Worm (Caenorhabditis elegans): Measurements from ENCODE around the gene rpl-36.

rpl-36 gene

DNA sequence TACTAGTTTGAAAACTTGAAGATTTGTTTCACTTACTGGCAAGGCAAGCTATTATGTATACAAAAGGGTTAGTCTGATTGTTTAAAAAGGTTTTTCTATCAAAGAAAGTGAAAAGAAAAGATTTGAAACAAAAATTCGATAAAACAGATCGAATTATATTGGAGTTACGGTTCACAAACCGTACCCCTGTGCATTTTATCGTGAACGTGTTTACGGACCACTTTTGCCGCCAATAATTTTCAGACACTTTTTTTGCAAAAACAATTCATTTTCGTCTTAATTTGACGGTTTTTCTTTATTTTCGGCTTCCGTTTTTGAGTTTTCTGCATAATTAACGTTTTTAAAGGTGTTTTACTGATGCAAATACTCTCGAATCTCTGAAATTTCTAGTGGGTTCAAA lies 14.8 kb upstream of the rpl-36 start:
- TF ChIP-seq hmg-1.2 (GFP tag; IDR thresholded peaks at IDR 0.05) (peak; percentile 10; the same call in 1 of the 2 replicates), snpc-3.4 (tag; optimal IDR thresholded peaks at IDR 0.05) (peak; percentile 44), efl-1 (GFP tag; optimal IDR thresholded peaks at IDR 0.05) (peak; percentile 70), mel-28 (tag; optimal IDR thresholded peaks at IDR 0.05; ENCODE audit: borderline replicate concordance) (no peak), lsl-1 (GFP tag; optimal IDR thresholded peaks at IDR 0.05) (peak; percentile 80), fkh-3 (tag; optimal IDR thresholded peaks at IDR 0.05) (no peak), ceh-91 (GFP tag; IDR thresholded peaks at IDR 0.05) (peak; percentile 34; the same call in 1 of the 2 replicates), ZK185.1 (tag; optimal IDR thresholded peaks at IDR 0.05; ENCODE audit: poor library complexity, severe bottlenecking) (no peak), him-1 (tag; optimal IDR thresholded peaks at IDR 0.05) (no peak), nhr-120 (GFP tag; IDR thresholded peaks at IDR 0.05) (no peak), F33H1.4 (GFP tag; IDR thresholded peaks at IDR 0.05) (peak; percentile 36; the same call in 1 of the 2 replicates), ceh-79 (tag; optimal IDR thresholded peaks at IDR 0.05) (no peak), egl-18 (GFP tag; IDR thresholded peaks at IDR 0.05) (no peak), hlh-12 (tag; optimal IDR thresholded peaks at IDR 0.05) (no peak), nfya-1 (tag; optimal IDR thresholded peaks at IDR 0.05; ENCODE audit: borderline replicate concordance, insufficient read depth) (no peak)

DNA sequence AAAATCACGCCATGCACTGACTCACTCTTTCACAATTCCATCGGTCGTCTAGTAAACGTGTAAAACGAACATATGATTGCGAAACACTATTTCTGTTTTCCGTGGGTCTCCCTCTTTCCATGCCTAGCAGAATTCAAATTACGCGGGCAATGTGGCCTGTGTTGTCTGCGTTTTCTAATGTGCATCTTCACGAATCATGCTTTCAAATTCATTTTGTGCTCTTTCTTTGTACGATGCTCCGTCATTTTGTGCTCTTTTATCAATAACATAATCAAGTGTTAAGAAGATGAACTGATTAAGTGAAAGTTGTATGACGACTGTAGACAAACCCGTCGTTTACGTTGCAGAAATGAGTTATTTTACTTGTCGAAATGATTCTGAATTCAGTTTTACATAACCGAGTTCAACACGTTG lies 14.2 kb upstream of the rpl-36 start:
- no peak for TF ChIP-seq ceh-58 (GFP tag; IDR thresholded peaks at IDR 0.05)
- TF ChIP-seq C06A6.2 (GFP tag; conservative IDR thresholded peaks at IDR 0.05), result no peak
- TF ChIP-seq ztf-6 (GFP tag; IDR thresholded peaks at IDR 0.05), result no peak
- no peak for TF ChIP-seq rpc-1 (optimal IDR thresholded peaks at IDR 0.05)
- TF ChIP-seq rpc-1 (tag; optimal IDR thresholded peaks at IDR 0.05), result no peak
- TF ChIP-seq tbx-9 (tag; optimal IDR thresholded peaks at IDR 0.05; ENCODE audit: borderline replicate concordance), result no peak
- no peak; the same call in 1 of the 2 replicates for TF ChIP-seq hmg-1.2 (GFP tag; IDR thresholded peaks at IDR 0.05)
- TF ChIP-seq lin-35 (GFP tag; optimal IDR thresholded peaks at IDR 0.05), result peak in 1 of 3 experiments; percentile 54
- no peak for TF ChIP-seq dpff-1 (tag; optimal IDR thresholded peaks at IDR 0.05)
- no peak for TF ChIP-seq snpc-4 (GFP tag; optimal IDR thresholded peaks at IDR 0.05)
- peak in 2 of 4 experiments; percentile 21 to 76 for TF ChIP-seq snpc-4 (tag; optimal IDR thresholded peaks at IDR 0.05)
- peak; percentile 54 for TF ChIP-seq ztf-18 (tag; optimal IDR thresholded peaks at IDR 0.05)
- TF ChIP-seq ceh-100 (GFP tag; IDR thresholded peaks at IDR 0.05), result no peak
- peak; percentile 28 for TF ChIP-seq F23B12.7 (tag; optimal IDR thresholded peaks at IDR 0.05; ENCODE audit: insufficient read depth)
- TF ChIP-seq efl-1 (GFP tag; optimal IDR thresholded peaks at IDR 0.05), result peak; percentile 1
- peak; percentile 97 for TF ChIP-seq cebp-1 (GFP tag; IDR thresholded peaks at IDR 0.05)
- peak; percentile 99 for TF ChIP-seq cebp-1 (tag; optimal IDR thresholded peaks at IDR 0.05)
- TF ChIP-seq ztf-3 (GFP tag; optimal IDR thresholded peaks at IDR 0.05), result no peak
- TF ChIP-seq B0019.2 (GFP tag; conservative IDR thresholded peaks at IDR 0.05), result no peak
- TF ChIP-seq nhr-90 (tag; optimal IDR thresholded peaks at IDR 0.05), result peak; percentile 1
- TF ChIP-seq nhr-80 (tag; optimal IDR thresholded peaks at IDR 0.05), result peak; percentile 98
- no peak for TF ChIP-seq madf-3 (GFP tag; IDR thresholded peaks at IDR 0.05)
- TF ChIP-seq chd-7 (tag; optimal IDR thresholded peaks at IDR 0.05), result no peak
- no peak for TF ChIP-seq F57C9.4 (tag; optimal IDR thresholded peaks at IDR 0.05)
- no peak for TF ChIP-seq ekl-4 (GFP tag; IDR thresholded peaks at IDR 0.05)
- TF ChIP-seq xnd-1 (tag; optimal IDR thresholded peaks at IDR 0.05), result no peak
- peak; percentile 28 for TF ChIP-seq ztf-22 (GFP tag; optimal IDR thresholded peaks at IDR 0.05)
- TF ChIP-seq dpl-1 (GFP tag; optimal IDR thresholded peaks at IDR 0.05), result no peak
- TF ChIP-seq B0336.3 (GFP tag; IDR thresholded peaks at IDR 0.05), result 0 out of 2 replicates have a peak, but pooled peaks have one; percentile 20
- TF ChIP-seq tbp1 (GFP tag; optimal IDR thresholded peaks at IDR 0.05), result no peak
- no peak for TF ChIP-seq unc-130 (GFP tag; optimal IDR thresholded peaks at IDR 0.05)
- TF ChIP-seq pha-4 (tag; optimal IDR thresholded peaks at IDR 0.05), result peak; percentile 73
- peak; percentile 65 for TF ChIP-seq dox-1 (GFP tag; IDR thresholded peaks at IDR 0.05)
- TF ChIP-seq Y53F4B.3 (GFP tag; IDR thresholded peaks at IDR 0.05), result no peak
- TF ChIP-seq ets-4 (GFP tag; optimal IDR thresholded peaks at IDR 0.05), result peak; percentile 87
- TF ChIP-seq unc-62 (GFP tag; optimal IDR thresholded peaks at IDR 0.05), result no peak
